Fruit fly (Drosophila melanogaster): ENCODE measurements around the gene Grx1.

Gene Grx1

dm6 chr3L:18870027-18870426 is 997 bp downstream of the Grx1 start, which contains the start of gene Blos3 (continued):
- no peak for TF ChIP-seq dati (GFP tag; IDR thresholded peaks at IDR 0.05)
- TF ChIP-seq stwl (tag; optimal IDR thresholded peaks at IDR 0.05): peak; percentile 72
- TF ChIP-seq HLH54F (GFP tag; optimal IDR thresholded peaks at IDR 0.05): peak; percentile 19
- TF ChIP-seq fu2 (GFP tag; optimal IDR thresholded peaks at IDR 0.05): peak; percentile 16
- peak; percentile 88 for TF ChIP-seq Ets65A (GFP tag)
- TF ChIP-seq CG17802 (tag; optimal IDR thresholded peaks at IDR 0.05): peak; percentile 22
- peak; percentile 12 for TF ChIP-seq CG3163 (GFP tag; optimal IDR thresholded peaks at IDR 0.05)
- peak; percentile 52 for TF ChIP-seq CG3281 (GFP tag; optimal IDR thresholded peaks at IDR 0.05)
- TF ChIP-seq CG9876 (GFP tag; optimal IDR thresholded peaks at IDR 0.05): no peak
- TF ChIP-seq CG7745 (tag; optimal IDR thresholded peaks at IDR 0.05): no peak
- TF ChIP-seq her (GFP tag; optimal IDR thresholded peaks at IDR 0.05): peak; percentile 39
- TF ChIP-seq CG15696 (tag; optimal IDR thresholded peaks at IDR 0.05): peak; percentile 40
- TF ChIP-seq CG32767 (GFP tag; IDR thresholded peaks at IDR 0.05): no peak
- peak; percentile 42; the same call in 1 of the 2 replicates for TF ChIP-seq CG6689 (GFP tag; IDR thresholded peaks at IDR 0.05)
- peak; percentile 19 for TF ChIP-seq tio (GFP tag; optimal IDR thresholded peaks at IDR 0.05)
- peak; percentile 13 for TF ChIP-seq CG9437 (GFP tag; optimal IDR thresholded peaks at IDR 0.05)
- TF ChIP-seq TFAM (GFP tag; optimal IDR thresholded peaks at IDR 0.05): no peak
- TF ChIP-seq Bteb2 (GFP tag; optimal IDR thresholded peaks at IDR 0.05): no peak
- no peak for TF ChIP-seq CG10462 (GFP tag; optimal IDR thresholded peaks at IDR 0.05)
- no peak for TF ChIP-seq abd-A (tag; optimal IDR thresholded peaks at IDR 0.05)
- TF ChIP-seq CG3995 (GFP tag; optimal IDR thresholded peaks at IDR 0.05): peak; percentile 1
- no peak for TF ChIP-seq CG32772 (GFP tag; IDR thresholded peaks at IDR 0.05)
- TF ChIP-seq repo (GFP tag; optimal IDR thresholded peaks at IDR 0.05): peak; percentile 32
- peak; percentile 21 for TF ChIP-seq CG18476 (GFP tag; optimal IDR thresholded peaks at IDR 0.05)
- peak; percentile 13 for TF ChIP-seq gsb-n (tag; optimal IDR thresholded peaks at IDR 0.05)
- TF ChIP-seq ATbp (GFP tag; optimal IDR thresholded peaks at IDR 0.05): peak; percentile 57
- peak; percentile 43 for TF ChIP-seq Fer1 (GFP tag; optimal IDR thresholded peaks at IDR 0.05)
- peak; percentile 53 for TF ChIP-seq jumu (GFP tag; optimal IDR thresholded peaks at IDR 0.05)
- peak; percentile 50 for TF ChIP-seq Hsf (GFP tag; optimal IDR thresholded peaks at IDR 0.05)
- TF ChIP-seq CG10543 (GFP tag; optimal IDR thresholded peaks at IDR 0.05): no peak
- peak; percentile 15; the same call in 1 of the 2 replicates for TF ChIP-seq al (GFP tag; IDR thresholded peaks at IDR 0.05)
- no peak for TF ChIP-seq org-1 (GFP tag; optimal IDR thresholded peaks at IDR 0.05)
- peak; percentile 18; the same call in 1 of the 2 replicates for TF ChIP-seq Ptx1 (GFP tag; IDR thresholded peaks at IDR 0.05)
- peak in 1 of 2 experiments; percentile 40 for TF ChIP-seq bsh (GFP tag; optimal IDR thresholded peaks at IDR 0.05)
- TF ChIP-seq CG13287 (GFP tag; IDR thresholded peaks at IDR 0.05; ENCODE audit: partially characterized antibody): peak; percentile 33; the same call in 1 of the 2 replicates
- peak; percentile 14 for TF ChIP-seq Ets97D (GFP tag; optimal IDR thresholded peaks at IDR 0.05)
- TF ChIP-seq slp2 (GFP tag; optimal IDR thresholded peaks at IDR 0.05): peak; percentile 2
- TF ChIP-seq tx (GFP tag; optimal IDR thresholded peaks at IDR 0.05): peak; percentile 16
- TF ChIP-seq HmgD (GFP tag; optimal IDR thresholded peaks at IDR 0.05): no peak
- TF ChIP-seq CG33213 (GFP tag; optimal IDR thresholded peaks at IDR 0.05): peak; percentile 57
- TF ChIP-seq CG4328 (GFP tag; optimal IDR thresholded peaks at IDR 0.05): peak; percentile 17
- peak; percentile 52 for TF ChIP-seq ind (GFP tag; optimal IDR thresholded peaks at IDR 0.05)
- TF ChIP-seq CG7786 (GFP tag; optimal IDR thresholded peaks at IDR 0.05): peak; percentile 31
- TF ChIP-seq Dek (tag; optimal IDR thresholded peaks at IDR 0.05): peak; percentile 3
- TF ChIP-seq Hmr (GFP tag; optimal IDR thresholded peaks at IDR 0.05): peak; percentile 52
- TF ChIP-seq CG30403 (GFP tag; optimal IDR thresholded peaks at IDR 0.05): peak; percentile 71
- TF ChIP-seq NfI (GFP tag; optimal IDR thresholded peaks at IDR 0.05): peak; percentile 55
- no peak for TF ChIP-seq zen2 (GFP tag; IDR thresholded peaks at IDR 0.05; ENCODE audit: partially characterized antibody)
- no peak for TF ChIP-seq CG30431 (GFP tag; optimal IDR thresholded peaks at IDR 0.05)
- TF ChIP-seq CG9215 (GFP tag; IDR thresholded peaks at IDR 0.05): no peak; the same call in 1 of the 2 replicates
- no peak for TF ChIP-seq CG15011 (GFP tag; optimal IDR thresholded peaks at IDR 0.05)
